Fruit fly (Drosophila melanogaster): Measurements from ENCODE around the gene CG42337.

Gene CG42337

dm6 chr3L:21223268-21223667, 30.1 kb upstream of the CG42337 start (continued):
- TF ChIP-seq CG2712 (tag; optimal IDR thresholded peaks at IDR 0.05) (peak; percentile 30), lab (GFP tag; optimal IDR thresholded peaks at IDR 0.05) (peak; percentile 5), H15 (GFP tag; IDR thresholded peaks at IDR 0.05) (no peak), Blimp-1 (GFP tag; optimal IDR thresholded peaks at IDR 0.05) (peak; percentile 35), CG8281 (tag; optimal IDR thresholded peaks at IDR 0.05) (no peak), CG30403 (GFP tag; optimal IDR thresholded peaks at IDR 0.05) (no peak), unpg (GFP tag; optimal IDR thresholded peaks at IDR 0.05) (peak; percentile 32), Mad (GFP tag; optimal IDR thresholded peaks at IDR 0.05) (no peak), sc (optimal IDR thresholded peaks at IDR 0.05) (no peak), sc (GFP tag; optimal IDR thresholded peaks at IDR 0.05) (no peak), chn (GFP tag; optimal IDR thresholded peaks at IDR 0.05) (no peak), CG7839 (tag; optimal IDR thresholded peaks at IDR 0.05) (peak; percentile 51), E2f2 (GFP tag; IDR thresholded peaks at IDR 0.05) (no peak), CG10267 (tag; optimal IDR thresholded peaks at IDR 0.05) (no peak), CG17829 (tag; optimal IDR thresholded peaks at IDR 0.05) (peak; percentile 1), HHEX (GFP tag; optimal IDR thresholded peaks at IDR 0.05) (no peak), vvl (GFP tag; IDR thresholded peaks at IDR 0.05) (peak; percentile 47; the same call in 1 of the 2 replicates), CG10462 (GFP tag; optimal IDR thresholded peaks at IDR 0.05) (no peak), HLH3B (GFP tag; IDR thresholded peaks at IDR 0.05) (no peak), Xrp1 (GFP tag; IDR thresholded peaks at IDR 0.05) (no peak), shn (GFP tag; optimal IDR thresholded peaks at IDR 0.05) (no peak), ci (GFP tag; IDR thresholded peaks at IDR 0.05) (no peak), phol (tag; optimal IDR thresholded peaks at IDR 0.05) (peak; percentile 36), zf30C (GFP tag; optimal IDR thresholded peaks at IDR 0.05) (no peak), fd3F (GFP tag; optimal IDR thresholded peaks at IDR 0.05) (no peak), CG3995 (GFP tag; optimal IDR thresholded peaks at IDR 0.05) (no peak), BtbVII (GFP tag; optimal IDR thresholded peaks at IDR 0.05) (no peak), CG17361 (GFP tag; IDR thresholded peaks at IDR 0.05) (0 out of 3 replicates have a peak, but pooled peaks have one; percentile 18), CG7786 (GFP tag; optimal IDR thresholded peaks at IDR 0.05) (no peak), danr (GFP tag; IDR thresholded peaks at IDR 0.05) (no peak), CG1603 (tag; optimal IDR thresholded peaks at IDR 0.05) (peak; percentile 24), CG13424 (tag; optimal IDR thresholded peaks at IDR 0.05) (peak; percentile 15), Oli (tag; optimal IDR thresholded peaks at IDR 0.05) (peak; percentile 18), CG12236 (GFP tag; optimal IDR thresholded peaks at IDR 0.05) (no peak), CG12104 (GFP tag; optimal IDR thresholded peaks at IDR 0.05) (no peak), row (GFP tag; IDR thresholded peaks at IDR 0.05) (peak; percentile 17; the same call in 1 of the 3 replicates)

- TF ChIP-seq chinmo (GFP tag; IDR thresholded peaks at IDR 0.05; ENCODE audit: partially characterized antibody) (no peak), CG16863 (GFP tag; optimal IDR thresholded peaks at IDR 0.05) (no peak), Atf6 (GFP tag; IDR thresholded peaks at IDR 0.05) (no peak), CG32772 (GFP tag; IDR thresholded peaks at IDR 0.05) (0 out of 2 replicates have a peak, but pooled peaks have one; percentile 7), luna (GFP tag; optimal IDR thresholded peaks at IDR 0.05) (no peak), CkIIα-i1 (GFP tag; IDR thresholded peaks at IDR 0.05) (no peak), Optix (GFP tag; IDR thresholded peaks at IDR 0.05) (0 out of 3 replicates have a peak, but pooled peaks have one; percentile 6), psq (GFP tag; optimal IDR thresholded peaks at IDR 0.05) (no peak), CG3726 (GFP tag; IDR thresholded peaks at IDR 0.05) (0 out of 3 replicates have a peak, but pooled peaks have one; percentile 49), stwl (tag; optimal IDR thresholded peaks at IDR 0.05) (no peak), CG12219 (GFP tag; optimal IDR thresholded peaks at IDR 0.05) (no peak), CG10147 (GFP tag; optimal IDR thresholded peaks at IDR 0.05) (no peak), hth (optimal IDR thresholded peaks at IDR 0.05) (no peak), otp (GFP tag; IDR thresholded peaks at IDR 0.05) (no peak), pho (GFP tag; optimal IDR thresholded peaks at IDR 0.05) (no peak), Ets65A (GFP tag) (peak; percentile 28)
These were observed 26.9 kb upstream of the CG42337 start, which contains the start of gene CG43219 for dm6 chr3L:21220100-21220499. CG43219 (plus strand) TSS chr3L:21220400.

Measured in whole organism, embryonic.